Fruit fly (Drosophila melanogaster): Measurements from ENCODE around the gene homer.
A peak's percentile ranks its signal among the peaks of the same experiment; 100 is the strongest.

- TF ChIP-seq Myc (optimal IDR thresholded peaks at IDR 0.05) = no peak
- no peak for TF ChIP-seq psq (GFP tag; optimal IDR thresholded peaks at IDR 0.05)
- TF ChIP-seq usp (GFP tag; optimal IDR thresholded peaks at IDR 0.05) = no peak
- TF ChIP-seq HLH106 (tag; optimal IDR thresholded peaks at IDR 0.05) = no peak
- no peak for TF ChIP-seq Dfd (GFP tag; optimal IDR thresholded peaks at IDR 0.05)
- no peak for TF ChIP-seq OdsH (GFP tag; optimal IDR thresholded peaks at IDR 0.05)
- TF ChIP-seq fru (GFP tag; optimal IDR thresholded peaks at IDR 0.05) = peak; percentile 16
- no peak for TF ChIP-seq Jra (GFP tag; optimal IDR thresholded peaks at IDR 0.05)
- no peak for TF ChIP-seq brk (GFP tag; optimal IDR thresholded peaks at IDR 0.05)
Measured at dm6 chr2L:6701409-6702199, 21.6 kb downstream of the homer start.

Measured in whole organism, wandering third instar larva.